Worm (Caenorhabditis elegans): ENCODE data around the gene tag-89.

Gene tag-89

ce11 chrIV:11394243-11394642 lies at the start of gene tag-89:
Gene tag-89, plus strand, starts transcription at chrIV:11394543.
- TF ChIP-seq unc-62 (GFP tag; optimal IDR thresholded peaks at IDR 0.05): no peak

DNA sequence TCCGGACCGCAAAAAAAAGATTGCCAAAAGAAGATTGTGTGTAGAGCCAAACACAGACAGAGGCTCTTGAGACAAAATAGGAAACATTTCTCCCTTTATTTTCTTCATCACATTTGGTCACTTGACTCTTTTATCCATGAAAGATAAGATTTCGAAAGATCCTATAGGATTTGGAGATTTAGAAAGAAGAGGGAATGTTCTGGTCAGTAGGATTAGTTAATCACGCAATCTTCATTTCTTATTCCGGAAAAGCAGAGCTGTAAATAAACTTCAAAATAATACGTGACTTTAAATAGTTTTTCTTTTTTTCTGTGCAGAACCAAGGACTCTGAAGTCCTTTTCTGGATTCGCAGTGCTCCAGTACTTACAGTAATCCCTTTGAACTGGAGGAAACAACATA lies 47.1 kb upstream of the tag-89 start:
- no peak for TF ChIP-seq unc-62 (GFP tag; optimal IDR thresholded peaks at IDR 0.05)

DNA sequence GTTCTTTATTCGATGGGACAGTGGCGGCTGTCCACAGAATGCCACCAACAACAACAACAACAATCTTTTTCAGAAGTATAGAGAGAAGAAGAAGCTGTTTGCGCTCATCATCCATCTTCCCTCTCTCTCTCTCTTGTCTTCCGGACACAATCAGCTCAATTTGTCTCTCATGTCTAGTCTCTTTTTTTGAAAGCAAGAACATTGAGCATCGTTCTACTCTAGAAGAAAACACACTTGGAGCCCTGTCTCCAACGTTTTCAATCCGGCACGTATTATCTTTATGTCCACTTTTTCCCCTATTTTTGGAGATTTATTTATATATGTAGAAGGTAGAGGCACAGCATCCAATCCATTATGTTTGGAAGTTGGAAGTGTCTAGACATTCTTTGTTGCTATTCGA lies 45.5 kb upstream of the tag-89 start:
- no peak for TF ChIP-seq unc-62 (GFP tag; optimal IDR thresholded peaks at IDR 0.05)

DNA sequence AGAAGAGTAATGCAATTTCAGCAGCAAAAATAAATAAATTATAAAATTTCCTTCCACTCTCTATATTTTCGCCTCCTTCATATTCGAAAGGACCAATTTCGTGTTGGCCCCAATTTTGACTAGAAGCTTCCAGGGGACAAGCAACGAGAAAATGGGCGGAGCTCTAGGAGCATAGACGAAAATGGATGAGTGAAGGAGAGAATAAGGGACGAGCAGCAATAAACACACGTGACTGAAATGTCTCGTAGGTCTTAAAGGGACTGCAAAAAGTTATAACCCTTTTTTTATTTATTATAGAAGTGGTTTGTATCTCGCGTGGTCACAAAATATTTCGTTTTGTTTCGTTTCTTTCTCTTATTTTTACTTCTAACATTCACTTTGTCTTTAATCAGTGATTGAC lies 44.6 kb upstream of the tag-89 start:
- TF ChIP-seq unc-62 (GFP tag; optimal IDR thresholded peaks at IDR 0.05): no peak

ce11 chrIV:11350809-11351208 lies 43.5 kb upstream of the tag-89 start:
- TF ChIP-seq unc-62 (GFP tag; optimal IDR thresholded peaks at IDR 0.05): no peak

DNA sequence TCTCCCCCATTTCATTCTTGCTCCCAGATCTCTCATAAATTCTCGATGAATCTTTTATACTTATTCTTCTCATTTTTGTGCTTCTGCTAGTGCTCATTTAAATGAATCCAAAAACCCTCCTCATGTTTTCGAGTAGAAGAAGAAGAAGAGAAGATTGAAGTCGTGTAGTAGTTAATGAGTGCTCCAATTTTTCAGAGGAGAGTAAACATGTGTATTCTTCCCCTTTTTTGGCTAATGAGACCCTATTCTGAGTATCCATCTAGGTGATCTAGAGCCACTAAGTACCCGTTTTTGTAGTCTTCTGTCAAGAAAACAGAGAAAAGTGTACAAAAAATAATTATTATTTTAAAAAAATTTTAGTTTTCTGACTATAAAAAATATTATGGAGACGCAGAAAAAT lies 42.8 kb upstream of the tag-89 start:
- TF ChIP-seq unc-62 (GFP tag; optimal IDR thresholded peaks at IDR 0.05): no peak

- TF ChIP-seq unc-62 (GFP tag; optimal IDR thresholded peaks at IDR 0.05): no peak
Observed at ce11 chrIV:11352768-11353167, 41.6 kb upstream of the tag-89 start.

- TF ChIP-seq unc-62 (GFP tag; optimal IDR thresholded peaks at IDR 0.05): no peak
Observed at ce11 chrIV:11353946-11354458, 40.3 kb upstream of the tag-89 start, which contains the start of gene T01G1.2. Gene T01G1.2, plus strand, starts transcription at chrIV:11354408.

- no peak for TF ChIP-seq unc-62 (GFP tag; optimal IDR thresholded peaks at IDR 0.05)
Observed at ce11 chrIV:11359769-11360168, 34.6 kb upstream of the tag-89 start, which contains the start of gene klp-12. Gene klp-12, minus strand, starts transcription at chrIV:11359869.

DNA sequence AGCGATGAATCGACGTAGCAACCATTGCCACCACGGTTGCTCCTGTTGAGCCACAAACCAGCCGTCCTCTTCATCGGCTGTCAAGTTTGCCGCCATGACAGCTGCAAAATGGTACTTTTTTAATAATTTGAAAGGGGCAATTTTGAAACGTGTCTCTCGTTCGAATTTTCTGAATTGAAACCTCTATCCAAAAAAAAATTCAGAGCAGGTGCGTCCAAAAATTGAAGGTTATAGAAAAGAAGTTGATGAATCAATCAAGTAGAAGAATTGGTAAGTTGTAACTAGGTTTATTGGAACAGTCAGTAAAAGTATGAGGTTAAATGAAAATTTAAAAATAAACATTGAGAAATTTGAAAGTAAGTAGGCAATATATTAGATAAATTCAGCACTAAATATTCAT lies 32.9 kb upstream of the tag-89 start, which contains the start of gene T01G1.4:
T01G1.4 (minus strand) TSS at position 101 of the 400 bp plus-strand sequence.
- no peak for TF ChIP-seq unc-62 (GFP tag; optimal IDR thresholded peaks at IDR 0.05)

ce11 chrIV:11363806-11364562 lies 30.4 kb upstream of the tag-89 start:
- no peak for TF ChIP-seq unc-62 (GFP tag; optimal IDR thresholded peaks at IDR 0.05)

ce11 chrIV:11371645-11372044 lies 22.7 kb upstream of the tag-89 start, which contains the start of gene sec-31:
Gene sec-31, minus strand, starts transcription at chrIV:11371792.
- no peak for TF ChIP-seq unc-62 (GFP tag; optimal IDR thresholded peaks at IDR 0.05)

ce11 chrIV:11372366-11372997 lies 21.9 kb upstream of the tag-89 start, which contains the start of gene cbd-1:
Gene cbd-1, plus strand, starts transcription at chrIV:11372991.
- TF ChIP-seq unc-62 (GFP tag; optimal IDR thresholded peaks at IDR 0.05): no peak

ce11 chrIV:11375713-11376112 lies 18.6 kb upstream of the tag-89 start:
- no peak for TF ChIP-seq unc-62 (GFP tag; optimal IDR thresholded peaks at IDR 0.05)

ce11 chrIV:11377439-11377838 lies 16.9 kb upstream of the tag-89 start:
- TF ChIP-seq unc-62 (GFP tag; optimal IDR thresholded peaks at IDR 0.05): no peak

DNA sequence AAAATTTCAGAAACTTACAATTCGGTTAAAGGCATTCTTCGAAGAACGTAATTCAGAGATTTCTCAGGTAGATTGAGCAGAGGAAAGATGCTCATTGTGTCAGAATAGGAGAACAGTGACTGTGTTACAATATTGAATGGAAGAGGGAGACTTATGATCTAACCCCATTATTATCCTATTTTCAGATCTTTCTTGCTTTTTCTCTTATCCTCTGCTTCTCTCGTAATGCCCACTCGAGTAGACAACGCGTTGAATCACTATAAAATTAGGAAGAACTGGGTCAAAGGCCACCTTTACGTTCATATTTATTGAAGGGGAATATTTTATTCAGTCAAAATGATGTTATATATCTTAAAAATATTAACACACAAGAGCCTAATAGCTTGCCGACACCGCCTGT lies 15.1 kb upstream of the tag-89 start, which contains the start of gene fbxb-76:
fbxb-76 (minus strand) TSS at position 101 of the 400 bp plus-strand sequence.
- no peak for TF ChIP-seq unc-62 (GFP tag; optimal IDR thresholded peaks at IDR 0.05)

ce11 chrIV:11388684-11389083 lies 5.7 kb upstream of the tag-89 start:
- TF ChIP-seq unc-62 (GFP tag; optimal IDR thresholded peaks at IDR 0.05): no peak
